Worm (Caenorhabditis elegans): ENCODE results near the gene fkh-6.

fkh-6 gene

DNA sequence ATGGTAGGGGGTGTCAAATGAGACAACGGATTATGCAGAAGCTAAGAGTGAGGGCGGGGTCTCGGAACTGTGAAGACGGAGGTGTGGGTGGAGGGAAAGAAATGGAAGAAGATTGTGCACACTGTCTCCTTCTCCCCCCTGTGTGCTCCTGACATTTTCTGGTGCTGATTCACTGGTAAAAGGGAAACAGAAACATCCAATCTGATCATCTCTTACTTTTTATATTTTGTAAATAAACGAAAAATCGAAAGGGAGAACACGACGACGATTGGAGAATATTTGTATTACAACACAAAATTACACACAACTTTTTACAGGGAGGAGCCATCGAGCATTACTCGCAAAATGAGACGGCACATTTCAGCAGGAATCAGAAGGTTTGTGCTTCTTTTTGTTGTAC is at the start of gene fkh-6:
fkh-6 (minus strand) TSS at position 101 of the 400 bp plus-strand sequence.
- TF ChIP-seq tra-4 (tag; optimal IDR thresholded peaks at IDR 0.05) (no peak), B0310.2 (tag; optimal IDR thresholded peaks at IDR 0.05) (no peak), pes-1 (GFP tag; IDR thresholded peaks at IDR 0.05) (no peak), ceh-36 (tag; optimal IDR thresholded peaks at IDR 0.05) (no peak), hmbx-1 (tag; optimal IDR thresholded peaks at IDR 0.05) (no peak), F13C5.2 (tag; optimal IDR thresholded peaks at IDR 0.05) (no peak), ceh-13 (GFP tag; optimal IDR thresholded peaks at IDR 0.05) (no peak), flt-1 (GFP tag; IDR thresholded peaks at IDR 0.05) (no peak), hnd-1 (tag; optimal IDR thresholded peaks at IDR 0.05) (no peak), ets-7 (tag; optimal IDR thresholded peaks at IDR 0.05) (no peak), hmg-4 (GFP tag; optimal IDR thresholded peaks at IDR 0.05) (no peak), aly-1 (tag; optimal IDR thresholded peaks at IDR 0.05) (no peak), tbx-11 (GFP tag; IDR thresholded peaks at IDR 0.05) (no peak), scrt-1 (GFP tag; IDR thresholded peaks at IDR 0.05) (no peak), sea-1 (GFP tag; conservative IDR thresholded peaks at IDR 0.05) (no peak), ama-1 (optimal IDR thresholded peaks at IDR 0.05) (no peak), tbx-37 (GFP tag; conservative IDR thresholded peaks at IDR 0.05) (no peak)

DNA sequence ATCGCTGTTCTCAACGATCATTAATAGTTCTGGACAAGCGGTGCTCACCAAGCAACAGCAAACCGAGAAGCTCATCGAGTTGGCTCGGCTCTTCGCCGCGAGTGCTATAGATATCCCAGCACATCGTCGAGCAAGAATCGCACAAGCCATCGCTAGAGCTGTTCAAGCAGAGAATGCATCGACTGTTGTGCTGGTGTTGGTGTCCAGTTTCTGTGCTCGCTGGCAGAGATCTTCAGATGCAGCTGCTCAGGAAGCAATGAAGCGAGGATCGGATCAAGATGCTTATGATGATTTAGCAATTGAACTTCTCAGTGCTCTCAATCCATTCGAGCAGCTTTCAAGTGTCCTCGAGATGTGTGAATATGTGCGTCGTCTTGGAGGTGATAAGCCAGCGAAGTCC is 44.9 kb upstream of the fkh-6 start:
- TF ChIP-seq tbx-37 (GFP tag; conservative IDR thresholded peaks at IDR 0.05): no peak
- no peak for TF ChIP-seq hmbx-1 (tag; optimal IDR thresholded peaks at IDR 0.05)
- TF ChIP-seq ama-1 (optimal IDR thresholded peaks at IDR 0.05): no peak
- TF ChIP-seq tra-4 (tag; optimal IDR thresholded peaks at IDR 0.05): no peak

DNA sequence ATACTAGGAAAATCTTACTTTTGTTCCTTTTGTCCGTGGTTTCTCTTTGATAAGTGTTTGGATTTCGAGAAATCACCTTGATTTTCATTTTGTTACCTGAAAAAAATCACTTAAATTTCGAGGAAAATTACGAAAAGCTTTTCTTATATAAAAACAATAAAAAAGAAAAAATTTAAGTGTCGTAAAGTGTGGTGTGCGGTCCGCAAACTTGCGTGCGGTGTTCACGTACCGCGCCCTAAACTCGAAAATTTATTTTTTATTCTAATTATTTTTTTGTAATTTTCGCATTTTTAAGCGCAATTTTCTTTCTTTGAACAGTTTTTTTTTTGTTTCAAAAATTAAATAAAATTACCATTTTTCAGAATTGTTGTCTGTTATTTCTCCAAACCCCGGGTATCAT is 41.6 kb upstream of the fkh-6 start, which contains the start of the genes dcaf-13 and toe-1:
dcaf-13 (minus strand) TSS at position 96 of the 400 bp plus-strand sequence.
toe-1 (plus strand) TSS at position 361 of the 400 bp plus-strand sequence.
- no peak for TF ChIP-seq pes-1 (GFP tag; IDR thresholded peaks at IDR 0.05)
- TF ChIP-seq aly-1 (tag; optimal IDR thresholded peaks at IDR 0.05): no peak
- TF ChIP-seq flt-1 (GFP tag; IDR thresholded peaks at IDR 0.05): no peak

DNA sequence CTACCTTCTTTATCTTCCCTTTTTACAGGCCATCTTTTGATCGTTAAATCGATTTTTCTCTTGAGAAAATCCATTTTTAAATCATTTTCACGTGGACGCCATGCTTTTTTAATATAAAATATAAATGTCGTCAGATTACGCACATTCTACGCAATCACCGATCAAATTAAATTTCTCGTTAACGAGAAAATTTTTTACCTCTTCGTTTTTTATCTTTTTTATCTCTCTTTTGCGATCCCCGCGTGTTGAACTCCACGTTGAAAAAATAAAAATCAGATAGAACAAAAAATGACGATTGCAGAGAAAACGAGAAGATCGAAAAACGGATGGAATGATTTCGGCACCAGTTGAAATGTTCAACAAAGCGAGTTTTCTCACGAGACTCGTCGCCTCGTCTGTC is 36.8 kb upstream of the fkh-6 start, which contains the start of gene bpnt-1:
bpnt-1 (plus strand) TSS at position 301 of the 400 bp plus-strand sequence.
- no peak for TF ChIP-seq ets-7 (tag; optimal IDR thresholded peaks at IDR 0.05)
- TF ChIP-seq aly-1 (tag; optimal IDR thresholded peaks at IDR 0.05): no peak

DNA sequence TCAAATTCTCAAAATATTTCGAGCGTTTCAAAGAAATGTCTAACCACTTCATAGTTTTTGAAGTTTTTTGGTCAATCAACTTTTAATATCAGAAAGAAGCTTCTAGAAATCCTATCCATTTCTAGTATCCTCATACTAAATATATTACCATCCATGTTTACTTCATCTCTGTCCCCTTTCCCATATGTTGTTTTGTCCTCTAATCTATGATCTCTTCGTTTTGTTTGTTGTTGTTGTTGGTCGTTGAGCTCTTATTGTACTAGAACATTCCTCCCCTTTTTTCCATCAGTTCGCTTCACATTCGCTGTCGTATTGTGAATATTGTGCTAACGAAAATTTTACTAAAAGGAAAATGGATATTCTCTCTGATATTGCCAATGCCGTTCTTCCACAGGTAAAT is 34.1 kb upstream of the fkh-6 start, which contains the start of gene sod-5:
sod-5 (plus strand) TSS at position 301 of the 400 bp plus-strand sequence.
- TF ChIP-seq scrt-1 (GFP tag; IDR thresholded peaks at IDR 0.05) (no peak), ceh-13 (GFP tag; optimal IDR thresholded peaks at IDR 0.05) (no peak), ama-1 (optimal IDR thresholded peaks at IDR 0.05) (no peak), hmbx-1 (tag; optimal IDR thresholded peaks at IDR 0.05) (no peak), F13C5.2 (tag; optimal IDR thresholded peaks at IDR 0.05) (no peak), ets-7 (tag; optimal IDR thresholded peaks at IDR 0.05) (no peak), hnd-1 (tag; optimal IDR thresholded peaks at IDR 0.05) (no peak), hmg-4 (GFP tag; optimal IDR thresholded peaks at IDR 0.05) (no peak), tbx-37 (GFP tag; conservative IDR thresholded peaks at IDR 0.05) (no peak), tbx-11 (GFP tag; IDR thresholded peaks at IDR 0.05) (no peak), tra-4 (tag; optimal IDR thresholded peaks at IDR 0.05) (no peak), aly-1 (tag; optimal IDR thresholded peaks at IDR 0.05) (no peak), flt-1 (GFP tag; IDR thresholded peaks at IDR 0.05) (no peak), ceh-36 (tag; optimal IDR thresholded peaks at IDR 0.05) (no peak), pes-1 (GFP tag; IDR thresholded peaks at IDR 0.05) (no peak), B0310.2 (tag; optimal IDR thresholded peaks at IDR 0.05) (no peak)

DNA sequence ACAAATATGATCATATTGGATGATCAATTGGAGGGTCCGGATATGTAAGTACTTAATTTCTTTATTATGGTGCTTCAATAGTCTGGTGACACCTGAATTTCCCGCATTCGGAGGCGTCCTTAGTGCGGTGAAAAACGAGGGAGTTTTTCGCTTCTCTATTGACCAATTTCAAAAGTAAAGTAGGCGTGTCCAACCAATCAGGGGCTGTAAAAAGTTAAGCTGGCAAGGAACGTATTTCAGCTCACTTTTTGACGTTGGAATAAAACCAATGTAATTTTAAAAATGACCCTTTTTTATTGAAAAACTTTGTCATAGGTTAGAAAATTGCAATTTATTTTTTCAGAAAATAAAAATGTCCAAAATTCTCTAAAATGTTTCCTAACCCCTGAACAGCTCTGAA is 26.4 kb upstream of the fkh-6 start:
- no peak for TF ChIP-seq ceh-13 (GFP tag; optimal IDR thresholded peaks at IDR 0.05)
- no peak for TF ChIP-seq tra-4 (tag; optimal IDR thresholded peaks at IDR 0.05)
- TF ChIP-seq ets-7 (tag; optimal IDR thresholded peaks at IDR 0.05): no peak
- no peak for TF ChIP-seq tbx-11 (GFP tag; IDR thresholded peaks at IDR 0.05)
- TF ChIP-seq sea-1 (GFP tag; conservative IDR thresholded peaks at IDR 0.05): no peak
- no peak for TF ChIP-seq tbx-37 (GFP tag; conservative IDR thresholded peaks at IDR 0.05)
- no peak for TF ChIP-seq ama-1 (optimal IDR thresholded peaks at IDR 0.05)
- TF ChIP-seq F13C5.2 (tag; optimal IDR thresholded peaks at IDR 0.05): no peak
- no peak for TF ChIP-seq B0310.2 (tag; optimal IDR thresholded peaks at IDR 0.05)
- no peak for TF ChIP-seq scrt-1 (GFP tag; IDR thresholded peaks at IDR 0.05)
- TF ChIP-seq flt-1 (GFP tag; IDR thresholded peaks at IDR 0.05): no peak
- no peak for TF ChIP-seq hmg-4 (GFP tag; optimal IDR thresholded peaks at IDR 0.05)
- TF ChIP-seq hmbx-1 (tag; optimal IDR thresholded peaks at IDR 0.05): no peak
- no peak for TF ChIP-seq aly-1 (tag; optimal IDR thresholded peaks at IDR 0.05)
- no peak for TF ChIP-seq pes-1 (GFP tag; IDR thresholded peaks at IDR 0.05)
- no peak for TF ChIP-seq ceh-36 (tag; optimal IDR thresholded peaks at IDR 0.05)
- no peak for TF ChIP-seq hnd-1 (tag; optimal IDR thresholded peaks at IDR 0.05)

DNA sequence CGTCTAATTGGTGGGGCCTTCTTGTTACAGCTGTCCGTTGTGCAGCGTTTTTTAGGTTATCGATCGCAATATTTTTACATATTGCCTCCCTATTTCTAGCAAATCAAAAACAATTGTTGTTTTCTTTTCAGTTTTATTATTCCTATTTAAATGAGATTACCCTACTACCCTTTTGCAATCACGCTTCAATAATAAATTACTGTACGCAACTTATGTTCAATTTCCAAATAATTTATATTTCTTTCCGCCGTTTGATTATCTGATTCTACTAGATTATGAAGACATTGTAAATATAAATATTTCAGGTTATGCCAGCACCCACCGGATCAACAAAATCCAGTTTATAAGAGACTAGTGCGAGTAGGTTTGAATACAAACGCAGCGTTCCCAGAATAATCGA is 22.2 kb upstream of the fkh-6 start, which contains the start of gene ZK430.5:
ZK430.5 (plus strand) TSS at position 301 of the 400 bp plus-strand sequence.
- TF ChIP-seq B0310.2 (tag; optimal IDR thresholded peaks at IDR 0.05) (no peak), tbx-37 (GFP tag; conservative IDR thresholded peaks at IDR 0.05) (no peak), hmg-4 (GFP tag; optimal IDR thresholded peaks at IDR 0.05) (no peak), F13C5.2 (tag; optimal IDR thresholded peaks at IDR 0.05) (no peak), flt-1 (GFP tag; IDR thresholded peaks at IDR 0.05) (no peak)

DNA sequence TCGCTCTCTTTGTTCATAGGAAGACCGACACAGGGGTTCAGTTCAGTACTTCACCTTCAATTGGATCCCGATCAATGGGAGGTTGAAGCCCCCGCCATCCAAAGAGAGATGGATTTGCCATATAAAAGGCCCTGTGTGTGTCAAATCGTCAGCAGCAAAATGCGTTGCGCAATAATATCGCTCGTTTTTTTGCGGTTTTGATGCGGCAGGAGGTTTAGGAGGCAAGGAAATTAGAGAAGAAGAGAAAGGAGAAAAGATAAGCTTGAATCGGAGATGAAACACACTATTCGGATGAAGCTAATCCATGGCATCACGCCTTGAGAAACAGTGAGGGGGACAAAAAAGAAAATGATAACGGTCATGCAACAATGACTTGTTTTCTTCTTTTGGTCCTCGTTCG is 11.2 kb upstream of the fkh-6 start:
- TF ChIP-seq aly-1 (tag; optimal IDR thresholded peaks at IDR 0.05) (no peak), scrt-1 (GFP tag; IDR thresholded peaks at IDR 0.05) (no peak), F13C5.2 (tag; optimal IDR thresholded peaks at IDR 0.05) (no peak), sea-1 (GFP tag; conservative IDR thresholded peaks at IDR 0.05) (no peak), ceh-36 (tag; optimal IDR thresholded peaks at IDR 0.05) (no peak), hnd-1 (tag; optimal IDR thresholded peaks at IDR 0.05) (no peak), pes-1 (GFP tag; IDR thresholded peaks at IDR 0.05) (no peak), tbx-37 (GFP tag; conservative IDR thresholded peaks at IDR 0.05) (no peak), B0310.2 (tag; optimal IDR thresholded peaks at IDR 0.05) (no peak), flt-1 (GFP tag; IDR thresholded peaks at IDR 0.05) (no peak), tra-4 (tag; optimal IDR thresholded peaks at IDR 0.05) (no peak), tbx-11 (GFP tag; IDR thresholded peaks at IDR 0.05) (no peak), hmg-4 (GFP tag; optimal IDR thresholded peaks at IDR 0.05) (no peak), ceh-13 (GFP tag; optimal IDR thresholded peaks at IDR 0.05) (no peak), hmbx-1 (tag; optimal IDR thresholded peaks at IDR 0.05) (no peak)

All from whole organism, early embryonic.